Worm (Caenorhabditis elegans): ENCODE data around the gene srd-70.
A peak's percentile ranks its signal among the peaks of the same experiment; 100 is the strongest.

Gene srd-70

DNA sequence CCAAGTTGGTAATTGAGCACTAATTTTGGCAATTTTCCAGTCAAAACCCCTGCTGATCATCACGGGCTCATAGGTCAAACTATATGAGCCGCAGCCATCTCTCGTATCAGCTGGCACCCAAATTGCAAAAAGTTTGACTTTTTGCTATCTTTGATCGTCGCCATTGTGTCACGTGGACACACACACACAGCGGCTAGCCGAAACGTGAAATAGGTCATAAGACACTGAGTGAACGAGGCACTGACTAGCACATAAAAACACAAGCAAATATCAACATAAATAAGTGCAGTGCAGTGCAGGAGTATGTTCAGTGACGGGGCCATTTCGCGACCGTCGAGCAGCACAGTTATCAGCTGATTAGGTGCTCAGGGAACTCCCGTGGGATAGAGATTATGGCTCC, 35.1 kb upstream of the srd-70 start (continued):
- TF ChIP-seq hmg-1.1 (GFP tag; IDR thresholded peaks at IDR 0.05) (0 out of 2 replicates have a peak, but pooled peaks have one; percentile 36), ZK546.5 (tag; optimal IDR thresholded peaks at IDR 0.05) (no peak), mxl-3 (GFP tag; optimal IDR thresholded peaks at IDR 0.05) (peak; percentile 80), lsy-2 (tag; optimal IDR thresholded peaks at IDR 0.05) (peak in 1 of 2 experiments; percentile 57), dmd-9 (GFP tag; IDR thresholded peaks at IDR 0.05) (no peak), spr-1 (tag; optimal IDR thresholded peaks at IDR 0.05) (no peak), lin-15B (tag; optimal IDR thresholded peaks at IDR 0.05) (no peak), daf-16 (GFP tag; optimal IDR thresholded peaks at IDR 0.05) (peak in 1 of 2 experiments; percentile 80), daf-16 (tag; optimal IDR thresholded peaks at IDR 0.05) (peak; percentile 96), nhr-10 (tag; optimal IDR thresholded peaks at IDR 0.05) (no peak), ceh-62 (tag; optimal IDR thresholded peaks at IDR 0.05) (no peak), ztf-11 (tag; optimal IDR thresholded peaks at IDR 0.05) (no peak), nhr-102 (tag; optimal IDR thresholded peaks at IDR 0.05) (peak; percentile 72), lin-38 (GFP tag; IDR thresholded peaks at IDR 0.05) (no peak), pha-4 (GFP tag; IDR thresholded peaks at IDR 0.05) (peak; percentile 58; the same call in 1 of the 2 replicates), pha-4 (tag; optimal IDR thresholded peaks at IDR 0.05) (peak; percentile 96), daf-8 (GFP tag; IDR thresholded peaks at IDR 0.05) (no peak), lir-3 (tag; optimal IDR thresholded peaks at IDR 0.05) (no peak), Y75B8A.6 (GFP tag; IDR thresholded peaks at IDR 0.05) (no peak), gei-8 (GFP tag; optimal IDR thresholded peaks at IDR 0.05) (no peak), hlh-11 (tag; optimal IDR thresholded peaks at IDR 0.05) (peak; percentile 97), F37D6.2 (tag; optimal IDR thresholded peaks at IDR 0.05) (no peak), lin-13 (GFP tag; optimal IDR thresholded peaks at IDR 0.05) (no peak), mdl-1 (tag; optimal IDR thresholded peaks at IDR 0.05) (peak; percentile 54 to 93)

DNA sequence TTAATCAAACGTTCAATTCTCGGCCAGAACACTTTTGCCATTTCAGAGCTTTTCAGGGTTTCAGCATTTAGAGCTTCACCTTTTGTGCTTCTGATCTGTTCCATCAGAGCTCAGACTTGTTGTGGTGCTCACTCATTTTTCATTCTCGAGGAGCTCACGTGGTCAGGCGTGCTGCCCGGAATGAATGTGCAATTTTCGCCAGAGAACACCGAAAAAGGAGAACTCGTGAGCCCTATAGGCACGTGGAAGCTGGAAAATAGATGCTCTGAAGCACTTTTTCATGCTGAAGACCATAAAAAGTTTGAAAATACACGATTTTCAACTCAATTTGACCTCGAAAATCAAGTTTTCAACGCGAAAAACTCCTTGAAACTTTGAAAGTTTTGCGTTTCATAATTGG, 34.3 kb upstream of the srd-70 start:
- peak in 1 of 2 experiments; percentile 17 for TF ChIP-seq hif-1 (tag; optimal IDR thresholded peaks at IDR 0.05)
- no peak for TF ChIP-seq daf-16 (GFP tag; optimal IDR thresholded peaks at IDR 0.05)
- peak; percentile 16 for TF ChIP-seq daf-16 (tag; optimal IDR thresholded peaks at IDR 0.05)
- no peak for TF ChIP-seq Y105C5A.15 (GFP tag; IDR thresholded peaks at IDR 0.05)
- peak in 1 of 2 experiments; percentile 11 for TF ChIP-seq mdl-1 (tag; optimal IDR thresholded peaks at IDR 0.05)
- TF ChIP-seq daf-12 (tag; optimal IDR thresholded peaks at IDR 0.05) = no peak
- peak; percentile 94 for TF ChIP-seq hlh-30 (tag; optimal IDR thresholded peaks at IDR 0.05; ENCODE audit: insufficient read depth)

DNA sequence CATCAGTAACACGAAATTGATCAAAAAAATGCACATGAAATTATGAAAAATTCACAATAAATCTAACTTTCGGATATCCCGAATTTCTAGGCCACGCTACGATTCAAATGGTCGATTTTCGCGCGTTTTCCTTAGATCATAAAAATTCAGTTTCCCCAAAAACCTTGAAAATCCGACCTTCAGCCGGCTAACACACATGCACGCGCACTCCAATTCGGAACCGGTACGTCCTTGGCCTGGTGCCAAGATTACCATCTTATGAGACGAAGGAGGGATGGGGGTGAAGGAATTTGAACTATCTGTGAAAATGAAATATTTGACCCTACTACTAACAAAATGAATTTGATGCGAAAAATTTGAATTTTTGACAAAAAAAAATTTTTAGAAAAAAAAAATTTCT, 31.2 kb upstream of the srd-70 start:
- TF ChIP-seq tag-97 (GFP tag; IDR thresholded peaks at IDR 0.05) (no peak), nhr-25 (tag; optimal IDR thresholded peaks at IDR 0.05; ENCODE audit: borderline replicate concordance, insufficient read depth) (peak; percentile 89), lim-7 (GFP tag; IDR thresholded peaks at IDR 0.05) (no peak)

DNA sequence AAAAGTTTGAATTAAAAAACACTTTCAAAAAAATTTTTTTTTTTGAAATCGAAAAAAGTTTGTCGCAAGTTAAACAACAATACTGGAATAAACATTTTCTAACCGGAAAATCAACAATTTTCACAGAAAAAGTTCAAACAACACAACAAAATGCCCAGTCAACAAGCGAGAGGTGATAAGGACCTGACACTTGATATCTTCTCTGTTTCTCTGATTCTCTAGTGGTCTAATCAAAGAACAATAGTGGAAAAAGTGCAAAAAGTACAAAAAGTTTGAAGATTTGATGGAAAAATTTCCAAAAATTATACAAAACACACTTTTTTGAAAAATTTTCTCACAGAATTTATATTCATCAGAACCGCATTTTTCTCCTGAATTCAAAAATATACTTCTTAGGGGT, 30.5 kb upstream of the srd-70 start:
- TF ChIP-seq ztf-7 (tag; optimal IDR thresholded peaks at IDR 0.05) = no peak
- no peak for TF ChIP-seq hif-1 (tag; optimal IDR thresholded peaks at IDR 0.05)
- TF ChIP-seq mep-1 (tag; optimal IDR thresholded peaks at IDR 0.05) = no peak
- no peak for TF ChIP-seq zip-11 (GFP tag; IDR thresholded peaks at IDR 0.05)
- TF ChIP-seq dmd-8 (GFP tag; IDR thresholded peaks at IDR 0.05) = no peak
- peak in 1 of 2 experiments; percentile 74 for TF ChIP-seq daf-16 (GFP tag; optimal IDR thresholded peaks at IDR 0.05)
- peak; percentile 99 for TF ChIP-seq daf-16 (tag; optimal IDR thresholded peaks at IDR 0.05)
- no peak for TF ChIP-seq F26F4.8 (GFP tag; conservative IDR thresholded peaks at IDR 0.05)
- no peak for TF ChIP-seq Y75B8A.6 (GFP tag; IDR thresholded peaks at IDR 0.05)
- no peak for TF ChIP-seq Y105C5A.15 (GFP tag; IDR thresholded peaks at IDR 0.05)
- no peak for TF ChIP-seq sdz-12 (GFP tag; optimal IDR thresholded peaks at IDR 0.05)
- TF ChIP-seq R02D3.7 (tag; optimal IDR thresholded peaks at IDR 0.05) = no peak
- no peak for TF ChIP-seq aly-2 (tag; optimal IDR thresholded peaks at IDR 0.05)
- peak; percentile 53; the same call in 1 of the 2 replicates for TF ChIP-seq dmd-6 (GFP tag; IDR thresholded peaks at IDR 0.05)
- TF ChIP-seq lin-38 (GFP tag; IDR thresholded peaks at IDR 0.05) = no peak
- TF ChIP-seq gei-8 (GFP tag; optimal IDR thresholded peaks at IDR 0.05) = no peak
- TF ChIP-seq duxl-1 (tag; optimal IDR thresholded peaks at IDR 0.05; ENCODE audit: poor library complexity) = no peak
- TF ChIP-seq aha-1 (tag) = no peak
- no peak for TF ChIP-seq snpc-1.2 (GFP tag; IDR thresholded peaks at IDR 0.05)
- no peak for TF ChIP-seq daf-19 (GFP tag; conservative IDR thresholded peaks at IDR 0.05)
- TF ChIP-seq F37D6.2 (tag; optimal IDR thresholded peaks at IDR 0.05) = no peak
- no peak for TF ChIP-seq madf-5 (GFP tag; IDR thresholded peaks at IDR 0.05)
- TF ChIP-seq mdl-1 (tag; optimal IDR thresholded peaks at IDR 0.05) = no peak
- TF ChIP-seq lin-13 (GFP tag; optimal IDR thresholded peaks at IDR 0.05) = no peak
- no peak for TF ChIP-seq lsy-2 (tag; optimal IDR thresholded peaks at IDR 0.05)

All from whole organism, L4 larva.